Worm (Caenorhabditis elegans): ENCODE results near the gene idpp-3.

Gene idpp-3

DNA sequence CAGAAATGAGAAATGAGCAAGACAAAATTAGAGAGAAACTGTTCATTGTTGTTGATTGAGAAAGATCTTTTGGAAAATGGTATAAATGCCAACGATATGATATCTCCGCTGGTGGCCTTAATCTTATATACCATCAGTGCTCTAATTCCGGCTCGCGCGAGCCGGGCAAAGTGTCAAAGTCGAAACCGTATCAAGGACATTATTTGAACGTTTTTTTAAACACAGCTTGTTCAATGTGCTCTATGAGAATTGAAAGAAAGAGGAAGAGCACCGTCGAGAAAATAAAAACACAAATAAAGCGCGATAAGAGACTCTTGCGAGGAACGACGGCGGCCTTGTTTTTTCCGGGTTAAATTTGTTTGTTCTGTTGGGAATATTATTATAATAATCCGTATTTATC is at the start of gene idpp-3:
idpp-3 (minus strand) TSS at position 101 of the 400 bp plus-strand sequence.
- TF ChIP-seq elt-3 (tag; optimal IDR thresholded peaks at IDR 0.05) (no peak), drap-1 (GFP tag; optimal IDR thresholded peaks at IDR 0.05) (no peak), mep-1 (tag; optimal IDR thresholded peaks at IDR 0.05) (no peak), nhr-2 (tag; optimal IDR thresholded peaks at IDR 0.05) (no peak), unc-39 (tag; optimal IDR thresholded peaks at IDR 0.05) (no peak), nhr-12 (tag; optimal IDR thresholded peaks at IDR 0.05) (no peak), mab-5 (tag; optimal IDR thresholded peaks at IDR 0.05) (no peak), blmp-1 (tag; optimal IDR thresholded peaks at IDR 0.05) (no peak), tbx-8 (GFP tag; optimal IDR thresholded peaks at IDR 0.05) (no peak), elt-1 (tag; optimal IDR thresholded peaks at IDR 0.05; ENCODE audit: borderline replicate concordance, insufficient read depth) (no peak), cnd-1 (tag; optimal IDR thresholded peaks at IDR 0.05) (no peak), pha-4 (tag; optimal IDR thresholded peaks at IDR 0.05) (no peak), sptf-1 (tag; optimal IDR thresholded peaks at IDR 0.05) (no peak), zip-8 (tag; optimal IDR thresholded peaks at IDR 0.05) (no peak), nhr-237 (tag; optimal IDR thresholded peaks at IDR 0.05) (no peak), hlh-1 (tag; optimal IDR thresholded peaks at IDR 0.05) (no peak), M03D4.4 (tag; optimal IDR thresholded peaks at IDR 0.05) (no peak), nhr-28 (tag; optimal IDR thresholded peaks at IDR 0.05) (no peak), ceh-39 (tag; optimal IDR thresholded peaks at IDR 0.05) (no peak), lin-13 (tag; optimal IDR thresholded peaks at IDR 0.05) (no peak)

DNA sequence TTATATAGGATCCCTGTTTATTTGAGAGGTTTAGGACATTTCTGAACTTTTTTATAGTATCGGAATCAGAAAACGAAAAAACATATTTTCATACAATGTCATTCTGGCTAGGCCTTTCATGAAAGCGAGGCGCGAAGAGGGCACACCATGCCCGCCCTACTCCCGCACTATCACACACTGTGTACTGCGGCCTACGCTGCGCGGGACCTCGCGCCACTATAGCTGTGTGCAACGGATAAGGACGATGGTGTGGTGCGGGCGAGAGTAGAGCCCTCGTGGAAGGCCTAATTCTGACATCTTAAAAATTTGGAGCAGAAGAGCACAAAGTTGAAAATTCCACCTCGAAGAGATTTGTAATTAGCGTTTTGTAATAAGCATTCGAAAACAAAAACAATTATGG is 49.6 kb upstream of the idpp-3 start:
- TF ChIP-seq flh-1 (GFP tag; optimal IDR thresholded peaks at IDR 0.05) (no peak), nhr-237 (tag; optimal IDR thresholded peaks at IDR 0.05) (no peak), bed-3 (GFP tag; optimal IDR thresholded peaks at IDR 0.05) (no peak), ceh-39 (tag; optimal IDR thresholded peaks at IDR 0.05) (no peak), unc-39 (tag; optimal IDR thresholded peaks at IDR 0.05) (no peak), sptf-1 (tag; optimal IDR thresholded peaks at IDR 0.05) (no peak)

DNA sequence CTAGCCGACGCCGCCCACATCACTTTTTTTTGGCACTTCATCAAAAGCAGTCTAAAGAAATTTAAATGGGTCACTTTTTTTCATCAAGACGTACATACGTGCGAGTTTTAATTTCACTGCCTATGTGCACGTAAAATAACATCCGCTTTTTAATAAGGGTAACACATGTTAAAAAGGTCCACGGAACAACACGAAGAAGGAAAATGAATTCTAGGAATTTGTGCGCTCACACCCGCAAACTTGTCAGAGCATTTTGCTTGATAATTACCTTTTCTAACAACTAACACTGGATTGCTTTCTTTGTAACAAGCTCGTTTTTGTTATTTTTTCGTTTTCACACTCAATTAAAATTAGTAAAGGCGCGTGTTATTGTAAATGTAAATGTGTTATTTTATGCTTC is 47.3 kb upstream of the idpp-3 start:
- TF ChIP-seq snpc-4 (tag; optimal IDR thresholded peaks at IDR 0.05) (no peak), nhr-237 (tag; optimal IDR thresholded peaks at IDR 0.05) (no peak)

DNA sequence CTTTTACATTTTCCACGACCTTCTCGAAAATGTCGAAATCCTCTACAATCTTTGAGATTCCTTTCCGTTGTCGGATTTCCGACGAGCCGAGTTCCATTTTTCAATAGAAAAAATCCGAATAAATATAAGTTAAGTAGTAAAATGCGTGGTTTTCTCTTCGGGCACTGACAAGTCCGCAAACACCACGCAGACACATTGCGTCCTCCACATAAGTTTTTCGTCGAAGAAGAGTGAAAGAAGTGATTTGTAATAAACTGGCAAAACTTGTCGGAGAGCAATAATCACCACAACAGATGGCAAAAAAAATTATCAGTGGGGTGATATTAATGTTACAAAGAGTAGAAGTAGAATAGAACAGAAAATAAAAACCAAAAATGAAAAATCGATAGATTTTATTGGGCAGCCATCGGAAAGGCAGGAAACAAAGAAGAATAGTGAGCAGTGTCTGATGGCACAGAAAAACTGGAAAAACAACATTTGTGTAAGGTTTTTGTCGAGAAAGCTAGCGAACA is 45.5 kb upstream of the idpp-3 start, which contains the start of gene ergi-2:
ergi-2 (minus strand) TSS at position 462 of the 512 bp plus-strand sequence.
- TF ChIP-seq zip-8 (tag; optimal IDR thresholded peaks at IDR 0.05): no peak
- peak; percentile 16 for TF ChIP-seq ces-1 (GFP tag; optimal IDR thresholded peaks at IDR 0.05)
- peak; percentile 30 for TF ChIP-seq mep-1 (tag; optimal IDR thresholded peaks at IDR 0.05)
- no peak for TF ChIP-seq sem-2 (GFP tag; optimal IDR thresholded peaks at IDR 0.05)

DNA sequence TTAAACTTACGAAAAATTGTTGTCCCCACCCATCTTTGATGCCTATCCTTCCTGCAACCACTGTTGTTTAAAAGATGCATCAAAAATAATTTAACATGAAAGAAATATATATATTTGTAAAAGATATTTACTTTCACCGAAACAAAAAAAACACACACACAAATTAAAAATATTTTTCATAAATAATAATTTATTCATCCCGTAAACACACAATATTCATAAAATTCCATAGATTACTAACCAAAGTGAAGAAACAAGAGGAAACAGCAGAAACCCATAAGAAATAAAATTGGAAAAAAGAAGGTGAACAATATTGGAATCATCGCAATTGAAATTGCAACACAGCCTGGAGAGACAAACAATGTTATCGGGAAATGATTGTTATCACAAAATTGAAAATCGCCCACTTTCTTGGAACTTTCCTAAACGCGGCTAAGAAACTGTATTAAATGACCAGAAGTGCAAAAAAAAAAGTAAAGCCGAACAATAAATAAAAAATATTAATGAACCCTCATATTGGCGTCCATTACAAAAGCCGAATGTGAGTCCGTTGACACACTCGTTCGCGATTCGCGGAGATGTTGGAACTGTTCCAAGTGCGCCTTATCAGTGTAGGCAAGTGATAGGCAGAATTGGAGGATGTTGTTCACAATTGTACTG is 42.6 kb upstream of the idpp-3 start, which contains the start of gene slc-25A18.1:
slc-25A18.1 (minus strand) TSS at position 51 of the 660 bp plus-strand sequence.
- TF ChIP-seq ztf-11 (tag; optimal IDR thresholded peaks at IDR 0.05) (no peak), zip-8 (tag; optimal IDR thresholded peaks at IDR 0.05) (no peak), lin-13 (tag; optimal IDR thresholded peaks at IDR 0.05) (no peak), blmp-1 (tag; optimal IDR thresholded peaks at IDR 0.05) (no peak), snpc-4 (tag; optimal IDR thresholded peaks at IDR 0.05) (no peak), ceh-83 (GFP tag; optimal IDR thresholded peaks at IDR 0.05) (no peak), elt-1 (tag; optimal IDR thresholded peaks at IDR 0.05; ENCODE audit: borderline replicate concordance, insufficient read depth) (no peak), nhr-12 (tag; optimal IDR thresholded peaks at IDR 0.05) (no peak), tbx-8 (GFP tag; optimal IDR thresholded peaks at IDR 0.05) (no peak), elt-3 (tag; optimal IDR thresholded peaks at IDR 0.05) (no peak), unc-120 (tag; optimal IDR thresholded peaks at IDR 0.05; ENCODE audit: poor library complexity, severe bottlenecking) (no peak), lin-32 (GFP tag; optimal IDR thresholded peaks at IDR 0.05) (no peak), ces-1 (GFP tag; optimal IDR thresholded peaks at IDR 0.05) (no peak), bed-3 (GFP tag; optimal IDR thresholded peaks at IDR 0.05) (no peak)

DNA sequence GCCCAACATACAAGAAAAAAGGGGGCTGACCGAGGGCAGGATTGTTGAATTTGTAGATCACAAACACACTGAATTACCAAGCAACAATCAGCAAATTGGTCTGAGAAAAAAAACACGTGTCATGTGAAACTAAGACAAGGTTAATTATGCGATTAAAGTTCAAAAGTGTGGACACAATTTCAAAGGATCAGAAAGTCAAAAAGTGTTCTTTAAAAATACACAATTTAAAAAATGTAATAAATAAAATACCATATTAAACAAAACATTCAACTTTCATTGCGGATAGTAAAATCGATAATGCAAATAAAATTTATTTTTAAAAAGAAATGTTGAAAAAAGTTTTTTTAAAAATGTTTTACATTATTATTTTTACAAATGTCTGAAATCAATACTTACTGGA is 37.7 kb upstream of the idpp-3 start, which contains the start of gene cutl-3:
cutl-3 (minus strand) TSS at position 101 of the 400 bp plus-strand sequence.
- TF ChIP-seq elt-1 (tag; optimal IDR thresholded peaks at IDR 0.05; ENCODE audit: borderline replicate concordance, insufficient read depth): no peak
- no peak for TF ChIP-seq ces-1 (GFP tag; optimal IDR thresholded peaks at IDR 0.05)

Measured in whole organism, mixed stage, embryonic.